Fruit fly (Drosophila melanogaster) whole organism, embryonic: Measurements from ENCODE around the gene CG1774.

Experiments
- Antp ChIP-seq: fragments of 200-800 bp; sonication (Bioruptor generic); optimal IDR thresholded peaks from 3 replicates; lab custom pipeline; 2016; ENCODE audit warnings: missing biosample characterization, missing genetic modification characterization
- Atf3 ChIP-seq: fragments of 200-800 bp; sonication (Bioruptor generic); optimal IDR thresholded peaks from 3 replicates; lab custom pipeline; 2016; ENCODE audit warnings: missing biosample characterization, missing genetic modification characterization
- Awh ChIP-seq: fragments of 200-800 bp; sonication (Bioruptor generic); IDR thresholded peaks from 2 replicates; pipeline ENCODE4, ENCODE4 v1.3.6; 2022; ENCODE audit warnings: missing biosample characterization, missing genetic modification characterization
- B-H1 ChIP-seq: fragments of 200-800 bp; sonication (Bioruptor generic); IDR thresholded peaks from 3 replicates; pipeline ENCODE4 v1.3.6; 2022; ENCODE audit warnings: missing biosample characterization, missing genetic modification characterization
- CG10321 ChIP-seq: fragments of 200-800 bp; sonication (Bioruptor generic); IDR thresholded peaks from 2 replicates; pipeline ENCODE4 v1.3.6; 2022; ENCODE audit warnings: missing biosample characterization, missing genetic modification characterization
- CG10565 ChIP-seq: fragments of 200-800 bp; sonication (Bioruptor generic); optimal IDR thresholded peaks from 3 replicates; lab custom pipeline; 2016; ENCODE audit warnings: missing biosample characterization, mild to moderate bottlenecking, missing genetic modification characterization
- CG10979 ChIP-seq: fragments of 200-800 bp; sonication (Bioruptor generic); optimal IDR thresholded peaks from 2 replicates; lab custom pipeline; 2018; ENCODE audit warnings: missing biosample characterization, mild to moderate bottlenecking, missing genetic modification characterization, moderate library complexity
- CG11398 ChIP-seq: fragments of 200-800 bp; sonication (Bioruptor generic); optimal IDR thresholded peaks from 2 replicates; lab custom pipeline; 2016; ENCODE audit warnings: missing biosample characterization, missing genetic modification characterization
- CG13424 ChIP-seq: fragments of 200-800 bp; sonication (Bioruptor generic); optimal IDR thresholded peaks from 2 replicates; lab custom pipeline; 2019; ENCODE audit warnings: missing biosample characterization, mild to moderate bottlenecking, missing genetic modification characterization, moderate library complexity
- CG14441 ChIP-seq: fragments of 200-800 bp; sonication (Bioruptor generic); IDR thresholded peaks from 2 replicates; pipeline ENCODE4 v1.3.6; 2022; ENCODE audit warnings: missing biosample characterization, missing genetic modification characterization
- CG17829 ChIP-seq: fragments of 200-800 bp; optimal IDR thresholded peaks from 2 replicates; lab custom pipeline; 2019; ENCODE audit warnings: missing biosample characterization, mild to moderate bottlenecking, missing genetic modification characterization, moderate library complexity
- CG2875 ChIP-seq: fragments of 200-800 bp; sonication (Bioruptor generic); optimal IDR thresholded peaks from 2 replicates; lab custom pipeline; 2017; ENCODE audit warnings: missing biosample characterization, mild to moderate bottlenecking, missing genetic modification characterization, missing genetic modification reagents
- CG31365 ChIP-seq: fragments of 200-800 bp; sonication (Bioruptor generic); optimal IDR thresholded peaks from 2 replicates; lab custom pipeline; 2018; ENCODE audit warnings: missing biosample characterization, mild to moderate bottlenecking, missing genetic modification characterization
- CG31441 ChIP-seq: fragments of 200-800 bp; sonication (Bioruptor generic); IDR thresholded peaks from 2 replicates; pipeline ENCODE4 v1.3.6; 2022; ENCODE audit warnings: missing biosample characterization, missing genetic modification characterization
- CG33213 ChIP-seq: fragments of 200-800 bp; sonication (Bioruptor generic); optimal IDR thresholded peaks from 3 replicates; lab custom pipeline; 2016; ENCODE audit warnings: missing biosample characterization, missing genetic modification characterization
- CG5245 ChIP-seq: fragments of 200-800 bp; sonication (Bioruptor generic); optimal IDR thresholded peaks from 3 replicates; lab custom pipeline; 2016; ENCODE audit warnings: missing biosample characterization, missing genetic modification characterization
- CG6175 ChIP-seq: fragments of 200-800 bp; sonication (Bioruptor generic); IDR thresholded peaks from 3 replicates; pipeline ENCODE4 v1.3.6; 2022; ENCODE audit warnings: missing biosample characterization, missing genetic modification characterization
- CG7786 ChIP-seq: fragments of 200-800 bp; sonication (Bioruptor generic); optimal IDR thresholded peaks from 2 replicates; lab custom pipeline; 2016; ENCODE audit warnings: missing biosample characterization, missing genetic modification characterization
- CG9437 ChIP-seq: fragments of 200-800 bp; sonication (Bioruptor generic); optimal IDR thresholded peaks from 2 replicates; lab custom pipeline; 2018; ENCODE audit warnings: missing biosample characterization, mild to moderate bottlenecking, missing genetic modification characterization
- CG9727 ChIP-seq: fragments of 200-800 bp; sonication (Bioruptor generic); optimal IDR thresholded peaks from 3 replicates; lab custom pipeline; 2017; ENCODE audit warnings: missing biosample characterization, mild to moderate bottlenecking, missing genetic modification characterization
- CG9876 ChIP-seq: fragments of 200-800 bp; sonication (Bioruptor generic); optimal IDR thresholded peaks from 2 replicates; lab custom pipeline; 2016; ENCODE audit warnings: missing biosample characterization, missing genetic modification characterization
- CrebB ChIP-seq: fragments of 200-800 bp; sonication (Bioruptor generic); optimal IDR thresholded peaks from 3 replicates; lab custom pipeline; 2018; ENCODE audit warnings: missing biosample characterization, mild to moderate bottlenecking, missing genetic modification characterization
- Dp ChIP-seq: fragments of 200-800 bp; sonication (Bioruptor generic); optimal IDR thresholded peaks from 2 replicates; lab custom pipeline; 2018; ENCODE audit warnings: missing biosample characterization, mild to moderate bottlenecking, missing genetic modification characterization, moderate library complexity
- Dref ChIP-seq: fragments of 200-800 bp; sonication (Bioruptor generic); IDR thresholded peaks from 2 replicates; pipeline ENCODE4 v1.3.6; 2022; ENCODE audit warnings: missing biosample characterization, missing genetic modification characterization
- Elba2 ChIP-seq: fragments of 200-800 bp; sonication (Bioruptor generic); optimal IDR thresholded peaks from 3 replicates; lab custom pipeline; 2016; ENCODE audit warnings: missing biosample characterization, missing genetic modification characterization
- HLH3B ChIP-seq: fragments of 200-800 bp; sonication (Bioruptor generic); IDR thresholded peaks from 2 replicates; pipeline ENCODE4 v1.3.6; 2022; ENCODE audit warnings: missing biosample characterization, missing genetic modification characterization
- Hand ChIP-seq: fragments of 200-800 bp; sonication (Bioruptor generic); optimal IDR thresholded peaks from 2 replicates; lab custom pipeline; 2017; ENCODE audit warnings: mild to moderate bottlenecking, missing biosample characterization, missing genetic modification reagents, missing genetic modification characterization
- Stat92E ChIP-seq, 3 experiments: fragments of >200 bp in 2 of 3; fragments of 200-800 bp in 1 of 3; sonication (Bioruptor generic) in 1 of 3; optimal IDR thresholded peaks; 2 replicates each; lab custom pipeline; 2017 to 2019; ENCODE audit warnings: missing biosample characterization in 3 of 3, missing genetic modification characterization in 3 of 3, mild to moderate bottlenecking in 1 of 3, moderate library complexity in 1 of 3
- YL-1 ChIP-seq: fragments of 200-800 bp; sonication (Bioruptor generic); optimal IDR thresholded peaks from 3 replicates; lab custom pipeline; 2017; ENCODE audit warnings: missing biosample characterization, mild to moderate bottlenecking, missing genetic modification characterization
- abd-A ChIP-seq: fragments of 200-800 bp; sonication (Bioruptor generic); optimal IDR thresholded peaks from 3 replicates; lab custom pipeline; 2019; ENCODE audit warnings: missing biosample characterization, mild to moderate bottlenecking, missing genetic modification characterization, moderate library complexity
- cg ChIP-seq: fragments of 200-800 bp; sonication (Bioruptor generic); optimal IDR thresholded peaks from 3 replicates; lab custom pipeline; 2019; ENCODE audit warnings: missing biosample characterization, mild to moderate bottlenecking, missing genetic modification characterization, moderate library complexity
- corto ChIP-seq: fragments of 200-800 bp; sonication (Bioruptor generic); optimal IDR thresholded peaks from 2 replicates; lab custom pipeline; 2016; ENCODE audit warnings: missing biosample characterization, mild to moderate bottlenecking, missing genetic modification characterization, moderate library complexity
- ems ChIP-seq: fragments of 200-800 bp; sonication (Bioruptor generic); optimal IDR thresholded peaks from 3 replicates; lab custom pipeline; 2016; ENCODE audit warnings: missing biosample characterization, missing genetic modification characterization
- eyg ChIP-seq: fragments of 200-800 bp; sonication (Bioruptor generic); optimal IDR thresholded peaks from 3 replicates; lab custom pipeline; 2016; ENCODE audit warnings: missing biosample characterization, missing genetic modification characterization
- ftz-f1 ChIP-seq: fragments of 200-800 bp; sonication (Bioruptor generic); optimal IDR thresholded peaks from 2 replicates; lab custom pipeline; 2016; ENCODE audit warnings: missing biosample characterization, missing genetic modification characterization
- gsb-n ChIP-seq: fragments of 200-800 bp; sonication (Bioruptor generic); optimal IDR thresholded peaks from 3 replicates; lab custom pipeline; 2018; ENCODE audit warnings: missing biosample characterization, mild to moderate bottlenecking, missing genetic modification characterization
- h ChIP-seq: fragments of >200 bp; optimal IDR thresholded peaks from 2 replicates; lab custom pipeline; 2017
- insv ChIP-seq, 2 experiments: fragments of 200-800 bp; sonication (Bioruptor generic); optimal IDR thresholded peaks; 3 replicates each; lab custom pipeline; 2016 to 2018; ENCODE audit warnings: missing biosample characterization in 2 of 2, missing genetic modification characterization in 2 of 2
- ken ChIP-seq: fragments of 200-800 bp; sonication (Bioruptor generic); IDR thresholded peaks from 3 replicates; pipeline ENCODE4 v1.3.6; 2022; ENCODE audit warnings: missing biosample characterization, missing genetic modification characterization
- kni ChIP-seq: fragments of 200-800 bp; sonication (Bioruptor generic); optimal IDR thresholded peaks from 3 replicates; lab custom pipeline; 2017; ENCODE audit warnings: mild to moderate bottlenecking, missing biosample characterization, missing genetic modification reagents, missing genetic modification characterization
- maf-S ChIP-seq: fragments of 200-800 bp; sonication (Bioruptor generic); optimal IDR thresholded peaks from 2 replicates; lab custom pipeline; 2016; ENCODE audit warnings: missing biosample characterization, missing genetic modification characterization
- mirr ChIP-seq: fragments of 200-800 bp; sonication (Bioruptor generic); optimal IDR thresholded peaks from 3 replicates; lab custom pipeline; 2018; ENCODE audit warnings: missing biosample characterization, mild to moderate bottlenecking, missing genetic modification characterization
- peb ChIP-seq: fragments of 200-800 bp; sonication (Bioruptor generic); IDR thresholded peaks from 2 replicates; pipeline ENCODE4 v1.3.6; 2022; ENCODE audit warnings: missing biosample characterization, missing genetic modification characterization
- schlank ChIP-seq: fragments of 200-800 bp; sonication (Bioruptor generic); optimal IDR thresholded peaks from 2 replicates; lab custom pipeline; 2018; ENCODE audit warnings: missing biosample characterization, mild to moderate bottlenecking, missing genetic modification characterization
- slbo ChIP-seq: fragments of 200-800 bp; sonication (Bioruptor generic); IDR thresholded peaks from 2 replicates; pipeline ENCODE4 v1.3.6; 2022; ENCODE audit warnings: missing biosample characterization, missing genetic modification characterization
- slou ChIP-seq: fragments of 200-800 bp; sonication (Bioruptor generic); optimal IDR thresholded peaks from 3 replicates; lab custom pipeline; 2016; ENCODE audit warnings: missing biosample characterization, missing genetic modification characterization
- sr ChIP-seq: fragments of 200-800 bp; sonication (Bioruptor generic); IDR thresholded peaks from 3 replicates; pipeline ENCODE4 v1.3.6; 2022; ENCODE audit warnings: missing biosample characterization, missing genetic modification characterization
- tll ChIP-seq, 2 experiments: fragments of 200-800 bp in 1 of 2; fragments of >200 bp in 1 of 2; sonication (Bioruptor generic) in 1 of 2; optimal IDR thresholded peaks; 2 replicates each; lab custom pipeline; 2017 to 2019; ENCODE audit warnings: missing biosample characterization in 2 of 2, missing genetic modification characterization in 2 of 2, mild to moderate bottlenecking in 1 of 2, moderate library complexity in 1 of 2
- toy ChIP-seq: fragments of 200-800 bp; sonication (Bioruptor generic); IDR thresholded peaks from 2 replicates; pipeline ENCODE4 v1.3.6; 2022; ENCODE audit warnings: missing biosample characterization, missing genetic modification characterization
- trem ChIP-seq: fragments of 200-800 bp; optimal IDR thresholded peaks from 3 replicates; lab custom pipeline; 2019; ENCODE audit warnings: missing biosample characterization, mild to moderate bottlenecking, missing genetic modification characterization, moderate library complexity
- zen2 ChIP-seq: fragments of 200-800 bp; sonication (Bioruptor generic); IDR thresholded peaks from 3 replicates; pipeline ENCODE4 v1.3.6; 2022; ENCODE audit warnings: missing biosample characterization, missing genetic modification characterization; ENCODE audit not compliant: partially characterized antibody

Gene CG1774

DNA sequence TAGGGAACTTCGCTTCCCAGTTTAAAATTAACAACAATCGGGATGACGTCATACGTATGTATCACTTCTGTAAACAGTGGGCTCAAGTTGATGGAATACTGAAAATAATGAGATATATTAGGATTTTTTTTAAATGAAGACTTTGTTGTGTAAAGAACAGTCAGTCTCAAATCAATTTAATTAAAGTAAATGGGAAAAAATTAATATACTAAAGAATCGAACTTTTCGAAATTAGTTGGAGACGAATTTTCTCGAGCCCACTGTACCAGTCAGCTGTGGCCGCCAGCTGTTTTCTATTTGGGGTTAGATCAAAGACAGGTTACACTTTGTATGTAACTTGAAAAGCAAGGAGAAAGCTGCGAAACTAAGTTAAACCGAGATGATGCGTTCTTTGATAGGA, 4.2 kb upstream of the CG1774 start, which contains the start of gene CG1635 (continued):
- TF ChIP-seq CG9727 (GFP tag; lab: Kevin White, UChicago) (peak; percentile 98), CG9876 (GFP tag; lab: Kevin White, UChicago) (peak; percentile 88), Antp (GFP tag; lab: Kevin White, UChicago) (peak; percentile 91), Hand (GFP tag; lab: Kevin White, UChicago) (peak; percentile 99), CG6175 (GFP tag; lab: Robert Waterston, UW) (peak; percentile 98), peb (GFP tag; lab: Robert Waterston, UW) (peak; percentile 98), CG10565 (GFP tag; lab: Kevin White, UChicago) (peak; percentile 94), trem (tag; lab: Kevin White, UChicago) (peak; percentile 97), slou (GFP tag; lab: Kevin White, UChicago) (peak; percentile 96), CG31441 (peak; percentile 100), CG9437 (GFP tag; lab: Kevin White, UChicago) (peak; percentile 96), ftz-f1 (GFP tag; lab: Kevin White, UChicago) (peak; percentile 90), CG11398 (GFP tag; lab: Kevin White, UChicago) (peak; percentile 98), corto (GFP tag; lab: Kevin White, UChicago) (peak; percentile 94), CG17829 (tag; lab: Kevin White, UChicago) (peak; percentile 100), cg (peak; percentile 4), tll (GFP tag; optimal IDR thresholded peaks at IDR 0.05; lab: Kevin White, UChicago) (peak in 1 of 2 experiments; percentile 89), CG14441 (GFP tag; lab: Robert Waterston, UW) (peak; percentile 99), CG2875 (GFP tag; lab: Kevin White, UChicago) (peak; percentile 99), zen2 (GFP tag; lab: Robert Waterston, UW) (no peak), CG5245 (GFP tag; lab: Kevin White, UChicago) (peak; percentile 97), ems (peak; percentile 94), toy (GFP tag; lab: Robert Waterston, UW) (peak; percentile 98), Awh (GFP tag; lab: Robert Waterston, UW) (peak; percentile 100), maf-S (GFP tag; lab: Kevin White, UChicago) (peak; percentile 96), Dref (GFP tag; lab: Robert Waterston, UW) (peak; percentile 50), CrebB (tag; lab: Kevin White, UChicago) (peak; percentile 99), YL-1 (GFP tag; lab: Kevin White, UChicago) (peak; percentile 99), Elba2 (GFP tag; lab: Kevin White, UChicago) (peak; percentile 91), slbo (peak; percentile 99), CG10321 (GFP tag; lab: Robert Waterston, UW) (peak; percentile 90), Dp (GFP tag; lab: Kevin White, UChicago) (peak; percentile 51), HLH3B (GFP tag; lab: Robert Waterston, UW) (peak; percentile 100), kni (peak; percentile 99), mirr (peak; percentile 99), B-H1 (GFP tag; lab: Robert Waterston, UW) (peak; percentile 98), Stat92E (GFP tag; optimal IDR thresholded peaks at IDR 0.05; lab: Kevin White, UChicago) (peak in 1 of 3 experiments; percentile 90), ken (GFP tag; lab: Robert Waterston, UW) (peak; percentile 99), CG13424 (tag; lab: Kevin White, UChicago) (peak; percentile 100), gsb-n (peak; percentile 100), CG33213 (peak; percentile 93), schlank (tag; lab: Kevin White, UChicago) (peak; percentile 99), sr (GFP tag; lab: Robert Waterston, UW) (peak; percentile 97), abd-A (tag; lab: Kevin White, UChicago) (no peak), CG7786 (GFP tag; lab: Kevin White, UChicago) (peak; percentile 98), eyg (GFP tag; lab: Kevin White, UChicago) (peak; percentile 98), CG31365 (tag; lab: Kevin White, UChicago) (peak; percentile 94), h (no peak), CG10979 (peak; percentile 99), Atf3 (GFP tag; lab: Kevin White, UChicago) (peak; percentile 99), insv (GFP tag; optimal IDR thresholded peaks at IDR 0.05; lab: Kevin White, UChicago) (peak; percentile 74 to 87)
